Worm (Caenorhabditis elegans): ENCODE measurements around the gene vha-12.
"Not testable (repeated sequence)": the region's sequence is repeated elsewhere in the genome, so short reads cannot be mapped to it uniquely, and the experiment has no call there.

DNA sequence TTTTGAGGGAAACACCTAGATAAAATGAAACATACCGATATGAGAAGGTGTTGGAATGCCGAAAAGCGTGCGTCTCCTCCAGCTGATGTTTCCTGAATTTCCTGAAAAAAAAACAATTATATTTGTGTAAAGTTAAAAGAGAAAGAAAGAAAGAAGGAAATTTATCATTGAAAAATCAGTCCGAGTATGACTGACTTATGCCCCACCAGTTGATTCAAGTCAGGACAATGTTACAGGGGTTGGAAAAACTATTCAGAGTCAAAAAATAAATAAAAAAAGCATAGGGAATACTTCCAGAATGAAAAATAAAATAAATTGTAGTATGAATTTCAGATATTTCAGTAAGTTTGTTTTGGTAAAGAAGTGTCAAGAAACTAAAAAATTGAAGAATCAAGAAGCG, 16.5 kb downstream of the vha-12 start, which contains the start of gene F20B6.9:
- not testable (repeated sequence) for TF ChIP-seq nhr-11, nhr-25, ceh-16 (tag; optimal IDR thresholded peaks at IDR 0.05)
